Worm (Caenorhabditis elegans) whole organism, mixed stage, embryonic: Measurements from ENCODE around the gene C29F3.7.
"Not testable (repeated sequence)": the region's sequence is repeated elsewhere in the genome, so short reads cannot be mapped to it uniquely, and the experiment has no call there.

Experiments used
- blmp-1 ChIP-seq: fragments of 150-350 bp; optimal IDR thresholded peaks from 2 replicates; lab custom pipeline; 2014; ENCODE audit warnings: missing biosample characterization, missing genetic modification characterization
- mab-5 ChIP-seq: fragments of 150-350 bp; optimal IDR thresholded peaks from 2 replicates; lab custom pipeline; 2014; ENCODE audit warnings: missing biosample characterization, missing genetic modification characterization
- sem-2 ChIP-seq: fragments of 200-800 bp; sonication (Bioruptor generic); optimal IDR thresholded peaks from 2 replicates; lab custom pipeline; 2018; ENCODE audit warnings: mild to moderate bottlenecking, missing genetic modification characterization, missing compliant biosample characterization
- unc-39 ChIP-seq: fragments of 150-350 bp; optimal IDR thresholded peaks from 2 replicates; lab custom pipeline; 2014; ENCODE audit warnings: missing biosample characterization, missing genetic modification characterization
- unc-62 ChIP-seq: fragments of 150-350 bp; optimal IDR thresholded peaks from 2 replicates; lab custom pipeline; 2014; ENCODE audit warnings: missing biosample characterization, missing genetic modification reagents, missing genetic modification characterization

ce11 chrV:15361412-15361811, 6.7 kb downstream of the C29F3.7 start, which contains the start of gene ech-1.1:
- not testable (repeated sequence) for TF ChIP-seq sem-2 (GFP tag; lab: Kevin White, UChicago); unc-39 (tag; lab: Kevin White, UChicago); blmp-1 (tag; lab: Kevin White, UChicago); unc-62 (GFP tag; lab: Kevin White, UChicago); mab-5 (tag; lab: Kevin White, UChicago)
